Fruit fly (Drosophila melanogaster) whole organism: Measurements from ENCODE around the gene CG6793.

Experiments
- CG8478 ChIP-seq: fragments of >200 bp; optimal IDR thresholded peaks from 2 replicates; lab custom pipeline; 2018; ENCODE audit warnings: inconsistent platforms
- EcR ChIP-seq, 2 experiments: fragments of >200 bp; optimal IDR thresholded peaks; 2 replicates each; lab custom pipeline; 2017; ENCODE audit warnings: missing biosample characterization in 2 of 2, missing genetic modification characterization in 2 of 2, missing genetic modification reagents in 2 of 2
- pan ChIP-seq: fragments of >200 bp; optimal IDR thresholded peaks from 2 replicates; lab custom pipeline; 2017
- psq ChIP-seq: fragments of >200 bp; optimal IDR thresholded peaks from 2 replicates; lab custom pipeline; 2017
- usp ChIP-seq: fragments of >200 bp; optimal IDR thresholded peaks from 2 replicates; lab custom pipeline; 2017; ENCODE audit warnings: missing biosample characterization, missing genetic modification characterization, mixed read lengths

DNA sequence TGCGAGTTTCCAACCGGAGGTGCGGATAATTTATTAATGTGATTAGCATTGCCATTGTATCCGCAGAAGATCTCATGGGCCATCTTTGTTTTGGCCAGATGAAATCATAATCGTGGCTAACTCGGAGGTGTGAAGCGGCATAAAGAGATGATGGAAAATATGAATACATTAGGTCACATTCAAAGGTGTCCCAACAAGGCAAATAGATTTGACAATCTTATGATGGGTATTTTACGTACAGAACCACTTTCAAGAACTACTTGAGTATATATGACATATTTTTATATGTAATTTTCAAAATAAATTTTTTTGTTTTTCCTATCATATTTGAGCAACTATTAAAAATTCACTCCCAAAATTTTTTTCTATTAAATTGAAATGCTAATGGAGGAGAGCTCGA is 46.1 kb downstream of the CG6793 start, which contains the start of gene CG17154:
- no peak for TF ChIP-seq psq (lab: Kevin White, UChicago)
- TF ChIP-seq pan: no peak
- TF ChIP-seq usp (GFP tag; lab: Kevin White, UChicago): no peak
- no peak for TF ChIP-seq EcR (GFP tag; optimal IDR thresholded peaks at IDR 0.05; lab: Kevin White, UChicago)
- no peak for TF ChIP-seq CG8478 (lab: Kevin White, UChicago)
